Fruit fly (Drosophila melanogaster) whole organism, embryonic: Measurements from ENCODE around the gene Hs6st.

ENCODE experiments used
- Adf1 ChIP-seq: fragments of 200-800 bp; sonication (Bioruptor generic); IDR thresholded peaks from 2 replicates; pipeline ENCODE4 v1.3.6; 2022; ENCODE audit warnings: missing biosample characterization, missing genetic modification characterization
- CG11504 ChIP-seq: fragments of 200-800 bp; sonication (Bioruptor generic); optimal IDR thresholded peaks from 3 replicates; lab custom pipeline; 2019; ENCODE audit warnings: missing biosample characterization, mild to moderate bottlenecking, missing genetic modification characterization, moderate library complexity
- CG11696 ChIP-seq: fragments of 200-800 bp; sonication (Bioruptor generic); IDR thresholded peaks from 2 replicates; pipeline ENCODE4 v1.3.6; 2022; ENCODE audit warnings: missing biosample characterization, missing genetic modification characterization
- CG12769 ChIP-seq: fragments of 200-800 bp; sonication (Bioruptor generic); optimal IDR thresholded peaks from 2 replicates; lab custom pipeline; 2019; ENCODE audit warnings: missing biosample characterization, mild to moderate bottlenecking, missing genetic modification characterization, moderate library complexity
- CG12942 ChIP-seq: fragments of 200-800 bp; sonication (Bioruptor generic); optimal IDR thresholded peaks from 3 replicates; lab custom pipeline; 2016; ENCODE audit warnings: missing biosample characterization, missing genetic modification characterization
- CG1529 ChIP-seq: fragments of 200-800 bp; sonication (Bioruptor generic); optimal IDR thresholded peaks from 3 replicates; lab custom pipeline; 2018; ENCODE audit warnings: missing biosample characterization, missing genetic modification characterization
- CG16815 ChIP-seq: fragments of 200-800 bp; sonication (Bioruptor generic); optimal IDR thresholded peaks from 3 replicates; lab custom pipeline; 2017; ENCODE audit warnings: missing biosample characterization, mild to moderate bottlenecking, missing genetic modification characterization
- CG17361 ChIP-seq: fragments of 200-800 bp; sonication (Bioruptor generic); IDR thresholded peaks from 3 replicates; pipeline ENCODE4 v1.3.6; 2022; ENCODE audit warnings: missing biosample characterization, missing genetic modification characterization
- CG2116 ChIP-seq: fragments of 200-800 bp; sonication (Bioruptor generic); optimal IDR thresholded peaks from 3 replicates; lab custom pipeline; 2018; ENCODE audit warnings: missing biosample characterization, mild to moderate bottlenecking, missing genetic modification characterization
- CG2678 ChIP-seq: fragments of 200-800 bp; sonication (Bioruptor generic); optimal IDR thresholded peaks from 3 replicates; lab custom pipeline; 2019; ENCODE audit warnings: missing biosample characterization, mild to moderate bottlenecking, missing genetic modification characterization, moderate library complexity
- CG32532 ChIP-seq: fragments of 200-800 bp; sonication (Bioruptor generic); IDR thresholded peaks from 2 replicates; pipeline ENCODE4 v1.3.6; 2022; ENCODE audit warnings: missing biosample characterization, missing genetic modification characterization
- CG3281 ChIP-seq: fragments of 200-800 bp; sonication (Bioruptor generic); optimal IDR thresholded peaks from 3 replicates; lab custom pipeline; 2017; ENCODE audit warnings: missing biosample characterization, mild to moderate bottlenecking, missing genetic modification characterization
- CG4707 ChIP-seq: fragments of 200-800 bp; sonication (Bioruptor generic); optimal IDR thresholded peaks from 2 replicates; lab custom pipeline; 2018; ENCODE audit warnings: missing biosample characterization, mild to moderate bottlenecking, missing genetic modification characterization, moderate library complexity
- CG5953 ChIP-seq: fragments of 200-800 bp; sonication (Bioruptor generic); IDR thresholded peaks from 2 replicates; pipeline ENCODE4 v1.3.6; 2022; ENCODE audit warnings: missing biosample characterization, missing genetic modification characterization
- CG7928 ChIP-seq: fragments of 200-800 bp; sonication (Bioruptor generic); optimal IDR thresholded peaks from 2 replicates; lab custom pipeline; 2017; ENCODE audit warnings: missing biosample characterization, mild to moderate bottlenecking, missing genetic modification characterization
- CG7987 ChIP-seq: fragments of 200-800 bp; sonication (Bioruptor generic); optimal IDR thresholded peaks from 2 replicates; lab custom pipeline; 2018; ENCODE audit warnings: missing biosample characterization, mild to moderate bottlenecking, missing genetic modification characterization, moderate library complexity
- CTCF ChIP-seq: fragments of 200-800 bp; sonication (Bioruptor generic); optimal IDR thresholded peaks from 2 replicates; lab custom pipeline; 2017; ENCODE audit warnings: missing biosample characterization, mild to moderate bottlenecking, missing genetic modification characterization, moderate library complexity
- Dip2 ChIP-seq: fragments of 200-800 bp; sonication (Bioruptor generic); IDR thresholded peaks from 2 replicates; pipeline ENCODE4 v1.3.6; 2022; ENCODE audit warnings: missing biosample characterization, missing genetic modification characterization
- Dref ChIP-seq: fragments of 200-800 bp; sonication (Bioruptor generic); IDR thresholded peaks from 2 replicates; pipeline ENCODE4 v1.3.6; 2022; ENCODE audit warnings: missing biosample characterization, missing genetic modification characterization
- E2f1 ChIP-seq: fragments of 200-800 bp; sonication (Bioruptor generic); IDR thresholded peaks from 2 replicates; pipeline ENCODE4 v1.3.6; 2022; ENCODE audit warnings: missing biosample characterization, missing genetic modification characterization
- Ets65A ChIP-seq: fragments of 200-800 bp; sonication (Bioruptor generic); peaks from one replicate; lab custom pipeline; 2016; ENCODE audit warnings: missing biosample characterization, missing genetic modification characterization
- Fer3 ChIP-seq: fragments of 200-800 bp; sonication (Bioruptor generic); optimal IDR thresholded peaks from 2 replicates; lab custom pipeline; 2018; ENCODE audit warnings: missing biosample characterization, mild to moderate bottlenecking, missing genetic modification characterization, moderate library complexity
- H2.0 ChIP-seq: fragments of 200-800 bp; sonication (Bioruptor generic); IDR thresholded peaks from 2 replicates; pipeline ENCODE4 v1.3.6; 2022; ENCODE audit warnings: missing biosample characterization, missing genetic modification characterization
- HLH3B ChIP-seq: fragments of 200-800 bp; sonication (Bioruptor generic); IDR thresholded peaks from 2 replicates; pipeline ENCODE4 v1.3.6; 2022; ENCODE audit warnings: missing biosample characterization, missing genetic modification characterization
- Med ChIP-seq: fragments of 200-800 bp; sonication (Bioruptor generic); peaks from one replicate; lab custom pipeline; 2016; ENCODE audit warnings: missing biosample characterization, missing genetic modification characterization, mild to moderate bottlenecking, inconsistent platforms, moderate library complexity
- Mes4 ChIP-seq: fragments of 200-800 bp; sonication (Bioruptor generic); optimal IDR thresholded peaks from 2 replicates; lab custom pipeline; 2016; ENCODE audit warnings: missing biosample characterization, missing genetic modification characterization
- Nf-YA ChIP-seq: fragments of 200-800 bp; sonication (Bioruptor generic); IDR thresholded peaks from 2 replicates; pipeline ENCODE4 v1.3.6; 2022; ENCODE audit warnings: missing biosample characterization, missing genetic modification characterization
- Nf-YB ChIP-seq: fragments of 200-800 bp; sonication (Bioruptor generic); optimal IDR thresholded peaks from 3 replicates; lab custom pipeline; 2019; ENCODE audit warnings: missing biosample characterization, mild to moderate bottlenecking, missing genetic modification characterization, moderate library complexity
- PHDP ChIP-seq: fragments of 200-800 bp; sonication (Bioruptor generic); optimal IDR thresholded peaks from 3 replicates; lab custom pipeline; 2018; ENCODE audit warnings: missing biosample characterization, mild to moderate bottlenecking, missing genetic modification characterization, moderate library complexity
- Rfx ChIP-seq: fragments of 200-800 bp; sonication (Bioruptor generic); IDR thresholded peaks from 2 replicates; pipeline ENCODE4 v1.3.6; 2022; ENCODE audit warnings: missing biosample characterization, missing genetic modification characterization
- Sox102F ChIP-seq: fragments of 200-800 bp; sonication (Bioruptor generic); optimal IDR thresholded peaks from 2 replicates; lab custom pipeline; 2018; ENCODE audit warnings: missing biosample characterization, mild to moderate bottlenecking, missing genetic modification characterization, moderate library complexity
- Sry-β ChIP-seq: fragments of 200-800 bp; sonication (Bioruptor generic); optimal IDR thresholded peaks from 2 replicates; lab custom pipeline; 2018; ENCODE audit warnings: missing biosample characterization, mild to moderate bottlenecking, missing genetic modification characterization, moderate library complexity
- Xbp1 ChIP-seq: fragments of 200-800 bp; sonication (Bioruptor generic); optimal IDR thresholded peaks from 3 replicates; lab custom pipeline; 2016; ENCODE audit warnings: missing biosample characterization, mild to moderate bottlenecking, missing genetic modification characterization
- cg ChIP-seq: fragments of 200-800 bp; sonication (Bioruptor generic); optimal IDR thresholded peaks from 3 replicates; lab custom pipeline; 2019; ENCODE audit warnings: missing biosample characterization, mild to moderate bottlenecking, missing genetic modification characterization, moderate library complexity
- fu2 ChIP-seq: fragments of 200-800 bp; sonication (Bioruptor generic); optimal IDR thresholded peaks from 2 replicates; lab custom pipeline; 2016; ENCODE audit warnings: missing biosample characterization, missing genetic modification characterization
- gem ChIP-seq: fragments of 200-800 bp; sonication (Bioruptor generic); optimal IDR thresholded peaks from 2 replicates; lab custom pipeline; 2019; ENCODE audit warnings: missing biosample characterization, mild to moderate bottlenecking, missing genetic modification characterization, moderate library complexity
- grn ChIP-seq: fragments of 200-800 bp; sonication (Bioruptor generic); optimal IDR thresholded peaks from 3 replicates; lab custom pipeline; 2017; ENCODE audit warnings: missing biosample characterization, missing genetic modification characterization
- gt ChIP-seq: fragments of 200-800 bp; sonication (Bioruptor generic); IDR thresholded peaks from 2 replicates; pipeline ENCODE4 v1.3.6; 2022; ENCODE audit warnings: missing biosample characterization, missing genetic modification characterization
- h ChIP-seq: fragments of >200 bp; optimal IDR thresholded peaks from 2 replicates; lab custom pipeline; 2017
- lmd ChIP-seq: fragments of 200-800 bp; sonication (Bioruptor generic); IDR thresholded peaks from 2 replicates; pipeline ENCODE4 v1.3.6; 2022; ENCODE audit warnings: missing biosample characterization, missing genetic modification characterization
- p53 ChIP-seq: fragments of 200-800 bp; sonication (Bioruptor generic); optimal IDR thresholded peaks from 2 replicates; lab custom pipeline; 2016; ENCODE audit warnings: missing biosample characterization, missing genetic modification characterization
- prd ChIP-seq, 3 experiments: fragments of >200 bp in 2 of 3; fragments of 200-800 bp in 1 of 3; sonication (Bioruptor generic) in 1 of 3; optimal IDR thresholded peaks in 2 of 3; IDR thresholded peaks in 1 of 3; 2 replicates in 2 of 3; 3 replicates in 1 of 3; pipeline versions ENCODE4 v1.3.6 to Lab custom; 2017 to 2022; ENCODE audit warnings: missing biosample characterization in 1 of 3, missing genetic modification characterization in 1 of 3
- row ChIP-seq: fragments of 200-800 bp; sonication (Bioruptor generic); IDR thresholded peaks from 3 replicates; pipeline ENCODE4 v1.3.6; 2022; ENCODE audit warnings: missing biosample characterization, missing genetic modification characterization
- sens ChIP-seq: fragments of 200-800 bp; sonication (Bioruptor generic); peaks from one replicate; lab custom pipeline; 2016; ENCODE audit warnings: missing biosample characterization, missing genetic modification characterization
- sisA ChIP-seq: fragments of 200-800 bp; sonication (Bioruptor generic); IDR thresholded peaks from 2 replicates; pipeline ENCODE4 v1.3.6; 2022; ENCODE audit warnings: missing biosample characterization, missing genetic modification characterization
- slbo ChIP-seq: fragments of 200-800 bp; sonication (Bioruptor generic); IDR thresholded peaks from 2 replicates; pipeline ENCODE4 v1.3.6; 2022; ENCODE audit warnings: missing biosample characterization, missing genetic modification characterization
- stwl ChIP-seq: fragments of 200-800 bp; sonication (Bioruptor generic); optimal IDR thresholded peaks from 3 replicates; lab custom pipeline; 2018; ENCODE audit warnings: missing biosample characterization, mild to moderate bottlenecking, missing genetic modification characterization, moderate library complexity
- toy ChIP-seq: fragments of 200-800 bp; sonication (Bioruptor generic); IDR thresholded peaks from 2 replicates; pipeline ENCODE4 v1.3.6; 2022; ENCODE audit warnings: missing biosample characterization, missing genetic modification characterization
- trem ChIP-seq: fragments of 200-800 bp; optimal IDR thresholded peaks from 3 replicates; lab custom pipeline; 2019; ENCODE audit warnings: missing biosample characterization, mild to moderate bottlenecking, missing genetic modification characterization, moderate library complexity
- vvl ChIP-seq: fragments of 200-800 bp; sonication (Bioruptor generic); IDR thresholded peaks from 2 replicates; pipeline ENCODE4 v1.3.6; 2022; ENCODE audit warnings: missing biosample characterization, missing genetic modification characterization
- wor ChIP-seq: fragments of 200-800 bp; sonication (Bioruptor generic); IDR thresholded peaks from 2 replicates; pipeline ENCODE4 v1.3.6; 2022; ENCODE audit warnings: missing biosample characterization, missing genetic modification characterization
- zfh1 ChIP-seq: fragments of 200-800 bp; sonication (Bioruptor generic); IDR thresholded peaks from 3 replicates; pipeline ENCODE4 v1.3.6; 2022; ENCODE audit warnings: missing biosample characterization, missing genetic modification characterization

The Hs6st gene

dm6 chr3R:19892046-19892445 is 116.3 kb downstream of the Hs6st start (continued):
- TF ChIP-seq p53 (GFP tag; lab: Kevin White, UChicago) = peak; percentile 15
- TF ChIP-seq Dref (GFP tag; lab: Robert Waterston, UW) = no peak
- TF ChIP-seq CTCF (GFP tag; lab: Kevin White, UChicago) = peak; percentile 18
- peak; percentile 98 for TF ChIP-seq Ets65A (GFP tag; lab: Kevin White, UChicago)
- TF ChIP-seq CG17361 (GFP tag; lab: Robert Waterston, UW) = peak; percentile 84
- TF ChIP-seq stwl = no peak
- TF ChIP-seq CG11504 (tag; lab: Kevin White, UChicago) = peak; percentile 78
- peak; percentile 18 for TF ChIP-seq fu2 (GFP tag; lab: Kevin White, UChicago)
- no peak for TF ChIP-seq h
- no peak for TF ChIP-seq CG7928 (GFP tag; lab: Kevin White, UChicago)
- peak; percentile 37 for TF ChIP-seq trem
- peak; percentile 37 for TF ChIP-seq CG7987 (GFP tag; lab: Kevin White, UChicago)
- peak; percentile 8 for TF ChIP-seq Sry-β (GFP tag; lab: Kevin White, UChicago)
- TF ChIP-seq CG1529 (GFP tag; lab: Kevin White, UChicago) = peak; percentile 7
- TF ChIP-seq Adf1 (GFP tag; lab: Robert Waterston, UW) = 0 out of 2 replicates have a peak, but pooled peaks have one; percentile 10
- TF ChIP-seq Xbp1 = peak; percentile 69
- 0 out of 2 replicates have a peak, but pooled peaks have one; percentile 8 for TF ChIP-seq toy (GFP tag; lab: Robert Waterston, UW)
- TF ChIP-seq Dip2 (GFP tag; lab: Robert Waterston, UW) = no peak
- TF ChIP-seq E2f1 = peak; percentile 71
- no peak for TF ChIP-seq CG2116 (GFP tag; lab: Kevin White, UChicago)
- peak; percentile 46 for TF ChIP-seq CG4707 (GFP tag; lab: Kevin White, UChicago)
- TF ChIP-seq PHDP (tag; lab: Kevin White, UChicago) = peak; percentile 71
- peak; percentile 82 for TF ChIP-seq zfh1 (GFP tag; lab: Robert Waterston, UW)
- peak; percentile 71 for TF ChIP-seq sisA (GFP tag; lab: Robert Waterston, UW)
- TF ChIP-seq grn = no peak
- TF ChIP-seq gt (GFP tag; lab: Robert Waterston, UW) = peak; percentile 26; the same call in 1 of the 2 replicates
- TF ChIP-seq Rfx = peak; percentile 85
- peak; percentile 32 for TF ChIP-seq CG12942 (GFP tag; lab: Kevin White, UChicago)
- no peak for TF ChIP-seq CG2678 (tag; lab: Kevin White, UChicago)
- TF ChIP-seq CG3281 (GFP tag; lab: Kevin White, UChicago) = peak; percentile 72
- no peak for TF ChIP-seq cg (GFP tag; lab: Kevin White, UChicago)

DNA sequence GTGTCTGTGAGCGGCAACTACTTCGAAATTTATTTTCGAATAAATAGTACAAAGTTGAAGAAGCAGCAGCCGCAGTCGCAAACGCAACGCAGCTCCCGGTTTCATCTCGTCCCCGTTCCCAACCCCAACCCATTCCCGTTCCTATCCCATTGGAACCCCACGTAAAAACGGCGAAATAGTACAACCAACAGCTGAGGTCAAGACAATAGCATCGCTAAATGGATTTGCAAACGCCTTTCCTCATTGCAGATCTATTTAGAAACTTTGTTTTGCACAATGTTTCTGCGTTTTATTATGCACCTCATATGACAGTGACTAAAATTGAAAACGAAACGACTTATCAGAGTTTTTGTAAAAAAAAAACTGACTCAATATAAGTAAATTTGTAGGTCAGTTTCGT is 116.9 kb downstream of the Hs6st start:
- TF ChIP-seq Nf-YB (GFP tag; lab: Kevin White, UChicago) = no peak
- peak; percentile 15; the same call in 1 of the 2 replicates for TF ChIP-seq sisA (GFP tag; lab: Robert Waterston, UW)
- no peak for TF ChIP-seq Fer3 (tag; lab: Kevin White, UChicago)
- peak; percentile 74 for TF ChIP-seq sens
- peak; percentile 8 for TF ChIP-seq Sox102F (GFP tag; lab: Kevin White, UChicago)
- TF ChIP-seq H2.0 (GFP tag; lab: Robert Waterston, UW) = peak; percentile 18; the same call in 1 of the 2 replicates
- 0 out of 2 replicates have a peak, but pooled peaks have one; percentile 10 for TF ChIP-seq wor (GFP tag; lab: Robert Waterston, UW)
- no peak for TF ChIP-seq CG16815 (GFP tag; lab: Kevin White, UChicago)
- TF ChIP-seq vvl = peak; percentile 43; the same call in 1 of the 2 replicates
- TF ChIP-seq CG11696 (GFP tag; lab: Robert Waterston, UW) = peak; percentile 84
- TF ChIP-seq lmd = 0 out of 2 replicates have a peak, but pooled peaks have one; percentile 22
- 0 out of 2 replicates have a peak, but pooled peaks have one; percentile 22 for TF ChIP-seq Nf-YA (GFP tag; lab: Robert Waterston, UW)
- no peak for TF ChIP-seq p53 (GFP tag; lab: Kevin White, UChicago)
- TF ChIP-seq slbo = peak; percentile 23; the same call in 1 of the 2 replicates
- TF ChIP-seq gem (tag; lab: Kevin White, UChicago) = peak; percentile 6
- peak; percentile 85 for TF ChIP-seq CG12769 (tag; lab: Kevin White, UChicago)
- no peak for TF ChIP-seq CG5953 (GFP tag; lab: Robert Waterston, UW)
- TF ChIP-seq CG32532 (GFP tag; lab: Robert Waterston, UW) = peak; percentile 10; the same call in 1 of the 2 replicates
- no peak for TF ChIP-seq Mes4
- peak; percentile 29; the same call in 1 of the 3 replicates for TF ChIP-seq row (GFP tag; lab: Robert Waterston, UW)
- TF ChIP-seq prd (optimal IDR thresholded peaks at IDR 0.05; lab: Kevin White, UChicago) = no peak
- 0 out of 3 replicates have a peak, but pooled peaks have one; percentile 6 for TF ChIP-seq prd (GFP tag; IDR thresholded peaks at IDR 0.05; lab: Robert Waterston, UW)
- peak; percentile 23; the same call in 1 of the 2 replicates for TF ChIP-seq HLH3B (GFP tag; lab: Robert Waterston, UW)
- TF ChIP-seq Med (GFP tag; lab: Kevin White, UChicago) = peak; percentile 50
